Worm (Caenorhabditis elegans): Measurements from ENCODE around the gene T19C9.10.

DNA sequence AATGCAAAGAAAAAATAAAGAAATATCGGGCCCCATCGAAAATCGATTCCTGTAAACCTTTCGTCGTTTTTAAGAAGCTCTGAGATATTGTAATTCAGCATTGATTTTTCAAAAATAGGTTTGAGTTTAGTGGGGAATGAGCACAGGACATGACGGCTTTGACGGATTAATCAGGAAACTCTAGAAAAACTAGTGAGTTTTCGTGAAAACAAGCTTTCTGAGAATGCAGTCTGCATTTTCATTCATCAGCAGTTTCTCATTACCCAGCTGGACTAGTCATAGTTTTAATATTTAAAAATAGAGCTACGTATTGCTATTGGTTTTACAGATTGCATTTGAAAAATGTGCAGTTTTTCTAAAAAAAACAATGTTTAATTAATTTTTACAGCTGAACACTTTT lies 44.2 kb upstream of the T19C9.10 start, which contains the start of gene srz-47:
- TF ChIP-seq madf-3 (GFP tag; IDR thresholded peaks at IDR 0.05) (no peak), him-1 (tag; optimal IDR thresholded peaks at IDR 0.05) (no peak), Y53G8AR.9 (GFP tag; conservative IDR thresholded peaks at IDR 0.05) (no peak), efl-1 (GFP tag; optimal IDR thresholded peaks at IDR 0.05) (no peak), ztf-6 (GFP tag; IDR thresholded peaks at IDR 0.05) (no peak), gei-17 (GFP tag; optimal IDR thresholded peaks at IDR 0.05) (no peak), ztf-3 (GFP tag; optimal IDR thresholded peaks at IDR 0.05) (no peak), let-607 (tag; optimal IDR thresholded peaks at IDR 0.05) (no peak), nhr-120 (GFP tag; IDR thresholded peaks at IDR 0.05) (no peak), dpl-1 (GFP tag; optimal IDR thresholded peaks at IDR 0.05) (no peak), Y79H2A.3 (GFP tag; conservative IDR thresholded peaks at IDR 0.05) (no peak), F10E7.11 (tag; optimal IDR thresholded peaks at IDR 0.05) (no peak), T26A5.8 (tag; optimal IDR thresholded peaks at IDR 0.05) (no peak)
